Fruit fly (Drosophila melanogaster): ENCODE results near the gene Ugt37A1.

Gene Ugt37A1

dm6 chr2L:20416754-20417563, 43.1 kb upstream of the Ugt37A1 start, which contains the start of the genes CG10949 and Arpc2 (continued):
- TF ChIP-seq Blimp-1 (GFP tag; optimal IDR thresholded peaks at IDR 0.05) (no peak), CG6163 (GFP tag; IDR thresholded peaks at IDR 0.05) (no peak), esn (GFP tag; optimal IDR thresholded peaks at IDR 0.05) (peak; percentile 33), CG8119 (GFP tag; IDR thresholded peaks at IDR 0.05) (0 out of 3 replicates have a peak, but pooled peaks have one; percentile 35), Hr39 (GFP tag; optimal IDR thresholded peaks at IDR 0.05) (no peak), CG3032 (tag; optimal IDR thresholded peaks at IDR 0.05) (peak; percentile 67), CG6854 (GFP tag; optimal IDR thresholded peaks at IDR 0.05) (no peak), net (GFP tag; optimal IDR thresholded peaks at IDR 0.05) (peak; percentile 33), Sox102F (GFP tag; optimal IDR thresholded peaks at IDR 0.05) (no peak), CG8319 (GFP tag; optimal IDR thresholded peaks at IDR 0.05) (no peak), Eip75B (GFP tag; optimal IDR thresholded peaks at IDR 0.05) (no peak), CG9139 (GFP tag; optimal IDR thresholded peaks at IDR 0.05) (no peak), Hr4 (GFP tag; optimal IDR thresholded peaks at IDR 0.05) (peak; percentile 8), CG11294 (GFP tag; IDR thresholded peaks at IDR 0.05) (peak; percentile 55; the same call in 1 of the 2 replicates), CG7368 (GFP tag; optimal IDR thresholded peaks at IDR 0.05) (no peak), Sox14 (GFP tag; optimal IDR thresholded peaks at IDR 0.05) (no peak), topi (GFP tag; optimal IDR thresholded peaks at IDR 0.05) (no peak), Ets21C (GFP tag; optimal IDR thresholded peaks at IDR 0.05) (no peak), CG10631 (GFP tag; optimal IDR thresholded peaks at IDR 0.05) (peak; percentile 74), achi (GFP tag; optimal IDR thresholded peaks at IDR 0.05) (peak; percentile 51), Eip78C (GFP tag) (peak; percentile 32), dsx (GFP tag; optimal IDR thresholded peaks at IDR 0.05; ENCODE audit: poor library complexity, severe bottlenecking) (no peak), CG8632 (GFP tag; optimal IDR thresholded peaks at IDR 0.05) (peak; percentile 1)

DNA sequence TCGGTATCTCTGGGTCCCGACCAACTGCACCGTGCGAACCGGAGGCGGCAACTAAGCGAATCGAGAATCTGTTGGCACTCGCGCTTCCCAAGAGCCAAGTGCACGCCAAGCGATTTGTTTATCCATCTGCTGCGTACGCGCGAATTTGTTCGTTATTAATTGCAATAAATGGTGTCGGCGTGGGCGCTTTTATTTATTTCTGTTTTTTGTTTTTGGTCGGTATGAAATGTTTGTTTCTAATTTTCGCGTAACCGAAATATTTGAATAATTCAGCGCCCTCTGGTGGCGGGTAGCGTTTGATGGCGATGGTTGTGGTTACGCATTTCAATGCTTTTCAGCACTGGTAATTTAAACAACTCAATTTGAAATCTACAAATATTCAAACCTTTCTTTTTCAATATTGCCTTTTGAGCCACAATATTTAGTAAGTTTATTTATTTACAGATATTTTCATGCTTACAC, 40.9 kb upstream of the Ugt37A1 start, which contains the start of gene CG10947:
Gene CG10947, minus strand, starts transcription at position 51 of the 462 bp plus-strand sequence.
- no peak for TF ChIP-seq CG7368 (GFP tag; optimal IDR thresholded peaks at IDR 0.05)
- TF ChIP-seq Blimp-1 (GFP tag; optimal IDR thresholded peaks at IDR 0.05): no peak
- no peak for TF ChIP-seq CG4318 (GFP tag; optimal IDR thresholded peaks at IDR 0.05)
- peak; percentile 3 for TF ChIP-seq CG10631 (GFP tag; optimal IDR thresholded peaks at IDR 0.05)
- no peak for TF ChIP-seq CG8119 (GFP tag; IDR thresholded peaks at IDR 0.05)
- TF ChIP-seq acj6 (GFP tag; optimal IDR thresholded peaks at IDR 0.05): peak; percentile 36
- TF ChIP-seq CG32006 (GFP tag; optimal IDR thresholded peaks at IDR 0.05): peak; percentile 27
- peak; percentile 37 for TF ChIP-seq CG6792 (GFP tag; optimal IDR thresholded peaks at IDR 0.05)
- TF ChIP-seq Lpt (GFP tag; optimal IDR thresholded peaks at IDR 0.05): no peak
- peak; percentile 41 for TF ChIP-seq Ets21C (GFP tag; optimal IDR thresholded peaks at IDR 0.05)
- TF ChIP-seq CG6808 (GFP tag; optimal IDR thresholded peaks at IDR 0.05): no peak
- no peak for TF ChIP-seq CG34406 (GFP tag; optimal IDR thresholded peaks at IDR 0.05)
- TF ChIP-seq esn (GFP tag; optimal IDR thresholded peaks at IDR 0.05): peak; percentile 62
- peak; percentile 48 for TF ChIP-seq Sox14 (GFP tag; optimal IDR thresholded peaks at IDR 0.05)
- no peak for TF ChIP-seq CG6854 (GFP tag; optimal IDR thresholded peaks at IDR 0.05)
- peak; percentile 41 for TF ChIP-seq Hr4 (GFP tag; optimal IDR thresholded peaks at IDR 0.05)
- peak in 1 of 2 experiments; percentile 20 for TF ChIP-seq salr (GFP tag; optimal IDR thresholded peaks at IDR 0.05)
- TF ChIP-seq topi (GFP tag; optimal IDR thresholded peaks at IDR 0.05): peak; percentile 62
- no peak for TF ChIP-seq CG6276 (GFP tag; optimal IDR thresholded peaks at IDR 0.05)
- no peak for TF ChIP-seq eg (GFP tag; IDR thresholded peaks at IDR 0.05)
- TF ChIP-seq CG11762 (GFP tag; optimal IDR thresholded peaks at IDR 0.05; ENCODE audit: insufficient read depth): no peak
- peak; percentile 5 for TF ChIP-seq CG3032 (tag; optimal IDR thresholded peaks at IDR 0.05)
- TF ChIP-seq dsx (GFP tag; optimal IDR thresholded peaks at IDR 0.05; ENCODE audit: poor library complexity, severe bottlenecking): no peak
- TF ChIP-seq CG8632 (GFP tag; optimal IDR thresholded peaks at IDR 0.05): no peak
- peak; percentile 12 for TF ChIP-seq Sox15 (GFP tag; optimal IDR thresholded peaks at IDR 0.05)
- TF ChIP-seq ss (GFP tag; optimal IDR thresholded peaks at IDR 0.05): no peak
- peak; percentile 75 for TF ChIP-seq CG3919 (GFP tag; optimal IDR thresholded peaks at IDR 0.05)
- no peak for TF ChIP-seq Smox (GFP tag; optimal IDR thresholded peaks at IDR 0.05)
- TF ChIP-seq achi (GFP tag; optimal IDR thresholded peaks at IDR 0.05): peak; percentile 20
- peak; percentile 61 for TF ChIP-seq cyc (GFP tag; optimal IDR thresholded peaks at IDR 0.05)
- no peak for TF ChIP-seq Ets96B (tag; optimal IDR thresholded peaks at IDR 0.05)
- no peak for TF ChIP-seq vri (GFP tag; optimal IDR thresholded peaks at IDR 0.05)
- no peak for TF ChIP-seq CG11294 (GFP tag; IDR thresholded peaks at IDR 0.05)
- TF ChIP-seq CG16779 (tag; optimal IDR thresholded peaks at IDR 0.05): no peak
- peak; percentile 65 for TF ChIP-seq lz (GFP tag; optimal IDR thresholded peaks at IDR 0.05)
- TF ChIP-seq CG8319 (GFP tag; optimal IDR thresholded peaks at IDR 0.05): peak; percentile 2
- no peak for TF ChIP-seq CG1621 (tag; optimal IDR thresholded peaks at IDR 0.05)
- TF ChIP-seq Sox102F (GFP tag; optimal IDR thresholded peaks at IDR 0.05): peak; percentile 23
- peak; percentile 54 for TF ChIP-seq Hr39 (GFP tag; optimal IDR thresholded peaks at IDR 0.05)
- TF ChIP-seq svp (GFP tag): no peak
